Fruit fly (Drosophila melanogaster) whole organism, embryonic: ENCODE results near the gene CG43203.
A peak's percentile ranks its signal among the peaks of the same experiment; 100 is the strongest.

Experiments used
- Atf-2 ChIP-seq: fragments of 200-800 bp; sonication (Bioruptor generic); optimal IDR thresholded peaks from 2 replicates; lab custom pipeline; 2016; ENCODE audit warnings: missing biosample characterization, missing genetic modification characterization
- Bdp1 ChIP-seq: fragments of 200-800 bp; sonication (Bioruptor generic); optimal IDR thresholded peaks from 3 replicates; lab custom pipeline; 2016; ENCODE audit warnings: missing biosample characterization, missing genetic modification characterization
- Blimp-1 ChIP-seq: fragments of 200-800 bp; sonication (Bioruptor generic); optimal IDR thresholded peaks from 3 replicates; lab custom pipeline; 2018; ENCODE audit warnings: missing biosample characterization, missing genetic modification characterization, mild to moderate bottlenecking, moderate library complexity, missing genetic modification reagents
- CG10267 ChIP-seq: fragments of 200-800 bp; sonication (Bioruptor generic); optimal IDR thresholded peaks from 2 replicates; lab custom pipeline; 2018; ENCODE audit warnings: missing biosample characterization, mild to moderate bottlenecking, missing genetic modification characterization, moderate library complexity
- CG10274 ChIP-seq: fragments of 200-800 bp; sonication (Bioruptor generic); optimal IDR thresholded peaks from 3 replicates; lab custom pipeline; 2017; ENCODE audit warnings: missing biosample characterization, mild to moderate bottlenecking, missing genetic modification characterization
- CG10979 ChIP-seq: fragments of 200-800 bp; sonication (Bioruptor generic); optimal IDR thresholded peaks from 2 replicates; lab custom pipeline; 2018; ENCODE audit warnings: missing biosample characterization, mild to moderate bottlenecking, missing genetic modification characterization, moderate library complexity
- CG11398 ChIP-seq: fragments of 200-800 bp; sonication (Bioruptor generic); optimal IDR thresholded peaks from 2 replicates; lab custom pipeline; 2016; ENCODE audit warnings: missing biosample characterization, missing genetic modification characterization
- CG11504 ChIP-seq: fragments of 200-800 bp; sonication (Bioruptor generic); optimal IDR thresholded peaks from 3 replicates; lab custom pipeline; 2019; ENCODE audit warnings: missing biosample characterization, mild to moderate bottlenecking, missing genetic modification characterization, moderate library complexity
- CG12659 ChIP-seq: fragments of 200-800 bp; sonication (Bioruptor generic); optimal IDR thresholded peaks from 3 replicates; lab custom pipeline; 2017; ENCODE audit warnings: mild to moderate bottlenecking, missing biosample characterization, missing genetic modification reagents, missing genetic modification characterization
- CG13296 ChIP-seq: fragments of 200-800 bp; sonication (Bioruptor generic); optimal IDR thresholded peaks from 3 replicates; lab custom pipeline; 2018; ENCODE audit warnings: missing biosample characterization, mild to moderate bottlenecking, missing genetic modification characterization
- CG15696 ChIP-seq: fragments of 200-800 bp; sonication (Bioruptor generic); optimal IDR thresholded peaks from 2 replicates; lab custom pipeline; 2019; ENCODE audit warnings: missing biosample characterization, mild to moderate bottlenecking, missing genetic modification characterization, moderate library complexity
- CG16779 ChIP-seq: fragments of 200-800 bp; sonication (Bioruptor generic); IDR thresholded peaks from 2 replicates; pipeline ENCODE4 v1.3.6; 2022; ENCODE audit warnings: missing biosample characterization, missing genetic modification characterization
- CG17361 ChIP-seq: fragments of 200-800 bp; sonication (Bioruptor generic); IDR thresholded peaks from 3 replicates; pipeline ENCODE4 v1.3.6; 2022; ENCODE audit warnings: missing biosample characterization, missing genetic modification characterization
- CG17802 ChIP-seq: fragments of 200-800 bp; sonication (Bioruptor generic); optimal IDR thresholded peaks from 2 replicates; lab custom pipeline; 2018; ENCODE audit warnings: missing biosample characterization, mild to moderate bottlenecking, missing genetic modification characterization, moderate library complexity
- CG17829 ChIP-seq: fragments of 200-800 bp; optimal IDR thresholded peaks from 2 replicates; lab custom pipeline; 2019; ENCODE audit warnings: missing biosample characterization, mild to moderate bottlenecking, missing genetic modification characterization, moderate library complexity
- CG18262 ChIP-seq: fragments of 200-800 bp; optimal IDR thresholded peaks from 3 replicates; lab custom pipeline; 2019; ENCODE audit warnings: missing biosample characterization, mild to moderate bottlenecking, missing genetic modification characterization, moderate library complexity
- CG18476 ChIP-seq: fragments of 200-800 bp; sonication (Bioruptor generic); optimal IDR thresholded peaks from 2 replicates; lab custom pipeline; 2016; ENCODE audit warnings: missing biosample characterization, mild to moderate bottlenecking, missing genetic modification characterization
- CG30020 ChIP-seq: fragments of 200-800 bp; optimal IDR thresholded peaks from 2 replicates; lab custom pipeline; 2019; ENCODE audit warnings: missing biosample characterization, mild to moderate bottlenecking, missing genetic modification characterization, moderate library complexity
- CG6689 ChIP-seq: fragments of 200-800 bp; sonication (Bioruptor generic); IDR thresholded peaks from 2 replicates; pipeline ENCODE4 v1.3.6; 2022; ENCODE audit warnings: missing biosample characterization, missing genetic modification characterization
- CG8765 ChIP-seq: fragments of 200-800 bp; sonication (Bioruptor generic); IDR thresholded peaks from 2 replicates; pipeline ENCODE4 v1.3.6; 2022; ENCODE audit warnings: missing biosample characterization, missing genetic modification characterization
- CG9215 ChIP-seq: fragments of 200-800 bp; sonication (Bioruptor generic); IDR thresholded peaks from 2 replicates; pipeline ENCODE4 v1.3.6; 2022; ENCODE audit warnings: missing biosample characterization, missing genetic modification characterization
- D ChIP-seq, 2 experiments: fragments of 200-800 bp in 1 of 2; fragments of >200 bp in 1 of 2; sonication (Bioruptor generic) in 1 of 2; optimal IDR thresholded peaks; 2 replicates in 1 of 2; 3 replicates in 1 of 2; lab custom pipeline; 2017; ENCODE audit warnings: mild to moderate bottlenecking in 1 of 2, missing biosample characterization in 1 of 2, missing genetic modification characterization in 1 of 2, missing genetic modification reagents in 1 of 2
- Ets65A ChIP-seq: fragments of 200-800 bp; sonication (Bioruptor generic); peaks from one replicate; lab custom pipeline; 2016; ENCODE audit warnings: missing biosample characterization, missing genetic modification characterization
- Hand ChIP-seq: fragments of 200-800 bp; sonication (Bioruptor generic); optimal IDR thresholded peaks from 2 replicates; lab custom pipeline; 2017; ENCODE audit warnings: mild to moderate bottlenecking, missing biosample characterization, missing genetic modification reagents, missing genetic modification characterization
- Hr78 ChIP-seq, 2 experiments: fragments of 200-800 bp in 1 of 2; fragments of >200 bp in 1 of 2; sonication (Bioruptor generic) in 1 of 2; optimal IDR thresholded peaks; 2 replicates each; lab custom pipeline; 2017 to 2019; ENCODE audit warnings: missing biosample characterization in 2 of 2, missing genetic modification characterization in 2 of 2, mild to moderate bottlenecking in 1 of 2, moderate library complexity in 1 of 2
- NK7.1 ChIP-seq: fragments of 200-800 bp; sonication (Bioruptor generic); optimal IDR thresholded peaks from 3 replicates; lab custom pipeline; 2016; ENCODE audit warnings: missing biosample characterization, missing genetic modification characterization
- Pdp1 ChIP-seq, 2 experiments: fragments of 200-800 bp; sonication (Bioruptor generic); optimal IDR thresholded peaks; 3 replicates each; lab custom pipeline; 2016; ENCODE audit warnings: missing biosample characterization in 2 of 2, missing genetic modification characterization in 2 of 2, mild to moderate bottlenecking in 1 of 2, moderate library complexity in 1 of 2
- Ravus ChIP-seq: fragments of 200-800 bp; sonication (Bioruptor generic); IDR thresholded peaks from 2 replicates; pipeline ENCODE4 v1.3.6; 2022; ENCODE audit warnings: missing biosample characterization, missing genetic modification characterization
- Spps ChIP-seq: fragments of 200-800 bp; sonication (Bioruptor generic); optimal IDR thresholded peaks from 2 replicates; lab custom pipeline; 2018; ENCODE audit warnings: missing biosample characterization, mild to moderate bottlenecking, missing genetic modification characterization
- Xrp1 ChIP-seq: fragments of 200-800 bp; sonication (Bioruptor generic); IDR thresholded peaks from 2 replicates; pipeline ENCODE4 v1.3.6; 2022; ENCODE audit warnings: missing biosample characterization, missing genetic modification characterization
- cad ChIP-seq: fragments of >200 bp; optimal IDR thresholded peaks from 2 replicates; lab custom pipeline; 2017; ENCODE audit warnings: missing biosample characterization, missing genetic modification characterization
- dmrt11E ChIP-seq: fragments of 200-800 bp; sonication (Bioruptor generic); optimal IDR thresholded peaks from 3 replicates; lab custom pipeline; 2018; ENCODE audit warnings: missing biosample characterization, mild to moderate bottlenecking, missing genetic modification characterization, moderate library complexity
- fu2 ChIP-seq: fragments of 200-800 bp; sonication (Bioruptor generic); optimal IDR thresholded peaks from 2 replicates; lab custom pipeline; 2016; ENCODE audit warnings: missing biosample characterization, missing genetic modification characterization
- hth ChIP-seq: fragments of >200 bp; optimal IDR thresholded peaks from 2 replicates; lab custom pipeline; 2017; ENCODE audit warnings: inconsistent platforms
- lab ChIP-seq: fragments of 200-800 bp; sonication (Bioruptor generic); optimal IDR thresholded peaks from 3 replicates; lab custom pipeline; 2017; ENCODE audit warnings: missing biosample characterization, missing genetic modification characterization, mild to moderate bottlenecking, moderate library complexity, missing genetic modification reagents
- nerfin-2 ChIP-seq: fragments of 200-800 bp; sonication (Bioruptor generic); IDR thresholded peaks from 2 replicates; pipeline ENCODE4 v1.3.6; 2022; ENCODE audit warnings: missing biosample characterization, missing genetic modification characterization; ENCODE audit not compliant: partially characterized antibody
- phol ChIP-seq: fragments of 200-800 bp; sonication (Bioruptor generic); optimal IDR thresholded peaks from 3 replicates; lab custom pipeline; 2018; ENCODE audit warnings: missing biosample characterization, mild to moderate bottlenecking, missing genetic modification characterization, moderate library complexity
- prd ChIP-seq, 3 experiments: fragments of >200 bp in 2 of 3; fragments of 200-800 bp in 1 of 3; sonication (Bioruptor generic) in 1 of 3; optimal IDR thresholded peaks in 2 of 3; IDR thresholded peaks in 1 of 3; 2 replicates in 2 of 3; 3 replicates in 1 of 3; pipeline versions ENCODE4 v1.3.6 to Lab custom; 2017 to 2022; ENCODE audit warnings: missing biosample characterization in 1 of 3, missing genetic modification characterization in 1 of 3
- pros ChIP-seq: fragments of 200-800 bp; sonication (Bioruptor generic); optimal IDR thresholded peaks from 3 replicates; lab custom pipeline; 2019; ENCODE audit warnings: missing biosample characterization, mild to moderate bottlenecking, missing genetic modification characterization, moderate library complexity
- psq ChIP-seq: fragments of 200-800 bp; sonication (Bioruptor generic); optimal IDR thresholded peaks from 2 replicates; lab custom pipeline; 2017; ENCODE audit warnings: missing biosample characterization, missing genetic modification characterization
- sens ChIP-seq: fragments of 200-800 bp; sonication (Bioruptor generic); peaks from one replicate; lab custom pipeline; 2016; ENCODE audit warnings: missing biosample characterization, missing genetic modification characterization
- tll ChIP-seq, 2 experiments: fragments of 200-800 bp in 1 of 2; fragments of >200 bp in 1 of 2; sonication (Bioruptor generic) in 1 of 2; optimal IDR thresholded peaks; 2 replicates each; lab custom pipeline; 2017 to 2019; ENCODE audit warnings: missing biosample characterization in 2 of 2, missing genetic modification characterization in 2 of 2, mild to moderate bottlenecking in 1 of 2, moderate library complexity in 1 of 2
- zen ChIP-seq: fragments of 200-800 bp; sonication (Bioruptor generic); optimal IDR thresholded peaks from 3 replicates; lab custom pipeline; 2018; ENCODE audit warnings: missing biosample characterization, mild to moderate bottlenecking, missing genetic modification characterization, moderate library complexity
- zfh1 ChIP-seq: fragments of 200-800 bp; sonication (Bioruptor generic); IDR thresholded peaks from 3 replicates; pipeline ENCODE4 v1.3.6; 2022; ENCODE audit warnings: missing biosample characterization, missing genetic modification characterization

Gene CG43203

DNA sequence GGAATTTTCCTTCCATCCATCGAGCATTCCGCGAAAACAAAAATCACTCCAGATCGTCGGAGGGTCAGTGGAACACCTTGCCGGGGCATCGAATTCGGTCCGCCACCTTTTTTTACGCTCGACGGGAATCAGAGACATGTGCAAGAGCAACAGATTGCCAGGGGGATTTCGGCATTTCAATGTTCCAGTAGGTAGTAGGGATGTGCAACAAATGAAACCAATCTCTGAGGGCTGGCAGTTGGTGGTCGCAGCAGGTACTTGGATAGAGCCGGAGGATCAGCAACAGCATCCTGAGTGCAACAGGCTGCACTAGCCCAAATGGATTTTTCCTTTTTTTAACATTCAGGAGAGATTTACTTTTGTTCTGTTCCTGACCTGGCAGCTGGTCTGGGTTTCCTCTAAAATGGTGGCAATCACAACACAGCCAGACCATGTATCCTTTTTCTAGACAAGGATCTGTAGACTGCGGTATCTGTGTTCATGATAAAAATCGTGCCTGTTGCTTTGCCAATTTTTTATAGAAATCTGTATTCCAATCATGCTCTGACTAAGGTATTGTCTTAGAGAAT, 3.4 kb upstream of the CG43203 start (continued):
- TF ChIP-seq Bdp1 (GFP tag; lab: Kevin White, UChicago): no peak
- TF ChIP-seq lab (GFP tag; lab: Kevin White, UChicago): no peak

- TF ChIP-seq CG30020 (tag; lab: Kevin White, UChicago) (no peak), NK7.1 (GFP tag; lab: Kevin White, UChicago) (no peak), fu2 (GFP tag; lab: Kevin White, UChicago) (no peak), Spps (no peak), D (optimal IDR thresholded peaks at IDR 0.05; lab: Kevin White, UChicago) (peak; percentile 89), D (GFP tag; optimal IDR thresholded peaks at IDR 0.05; lab: Kevin White, UChicago) (no peak), CG9215 (GFP tag; lab: Robert Waterston, UW) (no peak), Ravus (no peak), zen (tag; lab: Kevin White, UChicago) (peak; percentile 21), prd (optimal IDR thresholded peaks at IDR 0.05; lab: Kevin White, UChicago) (no peak), prd (GFP tag; IDR thresholded peaks at IDR 0.05; lab: Robert Waterston, UW) (peak; percentile 9; the same call in 1 of the 3 replicates), Hand (no peak), pros (GFP tag; lab: Kevin White, UChicago) (peak; percentile 57), hth (peak; percentile 25), cad (peak; percentile 19), tll (GFP tag; optimal IDR thresholded peaks at IDR 0.05; lab: Kevin White, UChicago) (peak in 1 of 2 experiments; percentile 71), nerfin-2 (GFP tag; lab: Robert Waterston, UW) (no peak)
- TF ChIP-seq, all 482 proteins: peak for 7
Observed at dm6 chr3R:19352121-19352520, 1.7 kb upstream of the CG43203 start.

DNA sequence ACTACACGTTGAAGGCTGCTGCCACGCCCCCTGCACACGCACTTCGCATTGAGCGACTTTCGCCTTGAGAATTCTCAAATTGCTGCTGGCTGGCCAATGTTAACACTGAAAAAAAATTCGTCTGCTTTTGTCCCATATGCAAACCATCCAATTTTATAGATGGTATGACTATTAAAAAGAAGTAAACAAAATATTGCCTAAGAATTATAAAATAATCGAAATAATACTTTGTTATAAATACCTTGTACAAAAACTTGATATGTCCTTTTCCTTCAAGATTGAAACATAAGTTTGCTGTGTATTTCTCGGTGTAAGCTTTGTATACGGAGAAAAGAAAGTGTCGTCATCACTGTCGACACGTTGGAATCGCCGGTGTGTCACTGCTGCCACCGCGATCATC, 9.0 kb downstream of the CG43203 start:
- no peak for TF ChIP-seq CG17802
- TF ChIP-seq CG12659: no peak
- TF ChIP-seq CG8765: no peak
- no peak for TF ChIP-seq Hr78 (GFP tag; optimal IDR thresholded peaks at IDR 0.05; lab: Kevin White, UChicago)
- TF ChIP-seq CG11398: no peak
- no peak for TF ChIP-seq CG18476

dm6 chr3R:19369060-19369459, 15.2 kb downstream of the CG43203 start:
- TF ChIP-seq Ets65A (GFP tag; lab: Kevin White, UChicago) (peak; percentile 91), CG16779 (no peak), Atf-2 (GFP tag; lab: Kevin White, UChicago) (no peak)

DNA sequence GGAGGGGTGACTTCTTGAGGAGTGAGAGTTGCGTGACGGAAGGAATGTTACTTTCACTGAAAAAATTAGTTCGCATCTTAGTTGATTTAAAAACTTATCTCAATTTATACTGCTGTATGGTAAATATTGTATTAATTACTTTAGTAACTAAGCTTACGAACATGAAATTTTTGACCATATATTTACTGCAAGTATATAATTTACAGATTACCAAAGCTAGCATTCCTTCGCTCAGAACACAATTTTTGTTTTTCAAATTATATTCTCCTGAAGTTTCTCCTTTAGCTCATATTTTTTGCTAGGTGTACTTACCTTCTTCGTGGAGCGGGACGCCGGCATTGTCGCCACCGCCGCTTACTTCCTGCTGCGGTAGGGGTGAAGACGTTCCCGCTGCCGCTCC, 16.8 kb downstream of the CG43203 start:
- peak; percentile 24 for TF ChIP-seq phol (tag; lab: Kevin White, UChicago)
- peak; percentile 6 for TF ChIP-seq Blimp-1
- TF ChIP-seq dmrt11E (tag; lab: Kevin White, UChicago): peak; percentile 22
- peak; percentile 25 for TF ChIP-seq CG17829 (tag; lab: Kevin White, UChicago)
- TF ChIP-seq CG17361: peak; percentile 38; the same call in 1 of the 3 replicates
- TF ChIP-seq CG10979: peak; percentile 62
- no peak for TF ChIP-seq Pdp1 (GFP tag; optimal IDR thresholded peaks at IDR 0.05; lab: Kevin White, UChicago)
- peak; percentile 30 for TF ChIP-seq CG10267 (tag; lab: Kevin White, UChicago)
- peak; percentile 25; the same call in 1 of the 2 replicates for TF ChIP-seq CG6689 (GFP tag; lab: Robert Waterston, UW)
- 0 out of 3 replicates have a peak, but pooled peaks have one; percentile 19 for TF ChIP-seq zfh1 (GFP tag; lab: Robert Waterston, UW)
- 0 out of 2 replicates have a peak, but pooled peaks have one; percentile 38 for TF ChIP-seq Xrp1 (GFP tag; lab: Robert Waterston, UW)
- TF ChIP-seq sens (GFP tag; lab: Kevin White, UChicago): peak; percentile 79
- peak; percentile 45 for TF ChIP-seq CG18262 (tag; lab: Kevin White, UChicago)
- TF ChIP-seq CG15696: peak; percentile 45
- TF ChIP-seq CG13296 (GFP tag; lab: Kevin White, UChicago): no peak
- no peak for TF ChIP-seq CG10274 (GFP tag; lab: Kevin White, UChicago)
- TF ChIP-seq CG11504: peak; percentile 10
- TF ChIP-seq psq (GFP tag; lab: Kevin White, UChicago): no peak
